Worm (Caenorhabditis elegans): ENCODE measurements around the gene fbxb-99.

- TF ChIP-seq pha-4 (tag; optimal IDR thresholded peaks at IDR 0.05) = no peak
- no peak for TF ChIP-seq nhr-11 (tag; optimal IDR thresholded peaks at IDR 0.05)
- no peak for TF ChIP-seq dmd-4 (tag; optimal IDR thresholded peaks at IDR 0.05; ENCODE audit: borderline replicate concordance)
- TF ChIP-seq elt-2 (tag; optimal IDR thresholded peaks at IDR 0.05) = no peak
- TF ChIP-seq hlh-8 (tag; optimal IDR thresholded peaks at IDR 0.05) = no peak
- TF ChIP-seq pqm-1 (tag; optimal IDR thresholded peaks at IDR 0.05) = no peak
These were observed 13.7 kb upstream of the fbxb-99 start, which contains the start of gene F54D10.4 for ce11 chrII:3806964-3807363.

Measured in whole organism, late embryonic.